Worm (Caenorhabditis elegans): ENCODE data around the gene cyp-13A4.
A peak's percentile ranks its signal among the peaks of the same experiment; 100 is the strongest.

The cyp-13A4 gene

ce11 chrII:9781842-9782241, 15.7 kb downstream of the cyp-13A4 start, which contains the start of gene cyp-13A1:
TSS of gene cyp-13A1 (minus strand) at chrII:9781997.
- TF ChIP-seq hmg-1.1 (GFP tag; IDR thresholded peaks at IDR 0.05) = no peak
- TF ChIP-seq nhr-28 (tag; optimal IDR thresholded peaks at IDR 0.05) = peak; percentile 64
- TF ChIP-seq dmd-6 (GFP tag; IDR thresholded peaks at IDR 0.05) = peak; percentile 67; the same call in 1 of the 2 replicates
- peak; percentile 27 for TF ChIP-seq nhr-77 (tag; optimal IDR thresholded peaks at IDR 0.05)
- TF ChIP-seq dve-1 (tag; optimal IDR thresholded peaks at IDR 0.05; ENCODE audit: insufficient read depth) = peak; percentile 6
- peak in 1 of 2 experiments; percentile 87 for TF ChIP-seq unc-62 (GFP tag; optimal IDR thresholded peaks at IDR 0.05 in 1 of 2)
- TF ChIP-seq unc-62 (tag; optimal IDR thresholded peaks at IDR 0.05) = no peak
- TF ChIP-seq nhr-102 (tag; optimal IDR thresholded peaks at IDR 0.05) = peak; percentile 15
- no peak for TF ChIP-seq tag-97 (GFP tag; IDR thresholded peaks at IDR 0.05)
- no peak for TF ChIP-seq arid-1 (GFP tag; conservative IDR thresholded peaks at IDR 0.05)
- peak; percentile 27 for TF ChIP-seq pqm-1 (tag; optimal IDR thresholded peaks at IDR 0.05)

ce11 chrII:9778495-9778894, 19.0 kb downstream of the cyp-13A4 start:
- no peak for TF ChIP-seq fos-1 (tag; optimal IDR thresholded peaks at IDR 0.05)
- TF ChIP-seq ceh-82 (tag; optimal IDR thresholded peaks at IDR 0.05) = no peak
- TF ChIP-seq F49E8.2 (tag; optimal IDR thresholded peaks at IDR 0.05; ENCODE audit: borderline replicate concordance) = no peak
- peak; percentile 9 for TF ChIP-seq aha-1 (tag)
- no peak for TF ChIP-seq snpc-4 (tag; optimal IDR thresholded peaks at IDR 0.05)
- TF ChIP-seq nhr-41 (GFP tag; IDR thresholded peaks at IDR 0.05) = no peak
- TF ChIP-seq nhr-42 (GFP tag; IDR thresholded peaks at IDR 0.05) = no peak
- TF ChIP-seq snpc-1.2 (GFP tag; IDR thresholded peaks at IDR 0.05) = no peak
- peak in 1 of 2 experiments; percentile 19 for TF ChIP-seq unc-62 (GFP tag; optimal IDR thresholded peaks at IDR 0.05 in 1 of 2)
- TF ChIP-seq unc-62 (tag; optimal IDR thresholded peaks at IDR 0.05) = no peak
- TF ChIP-seq F26F4.8 (GFP tag; conservative IDR thresholded peaks at IDR 0.05) = no peak
- TF ChIP-seq F44E2.7 (GFP tag; IDR thresholded peaks at IDR 0.05) = no peak
- TF ChIP-seq lsy-2 (tag; optimal IDR thresholded peaks at IDR 0.05) = no peak
- TF ChIP-seq ztf-11 (tag; optimal IDR thresholded peaks at IDR 0.05) = no peak
- TF ChIP-seq dpl-1 (GFP tag; optimal IDR thresholded peaks at IDR 0.05) = no peak
- no peak for TF ChIP-seq D1046.2 (GFP tag; IDR thresholded peaks at IDR 0.05)
- TF ChIP-seq nhr-10 (tag; optimal IDR thresholded peaks at IDR 0.05) = no peak
- no peak for TF ChIP-seq hif-1 (tag; optimal IDR thresholded peaks at IDR 0.05)
- no peak for TF ChIP-seq dmd-9 (GFP tag; IDR thresholded peaks at IDR 0.05)

- no peak for TF ChIP-seq ceh-28 (tag; optimal IDR thresholded peaks at IDR 0.05)
- no peak for TF ChIP-seq dmd-6 (GFP tag; IDR thresholded peaks at IDR 0.05)
These were observed 21.8 kb downstream of the cyp-13A4 start, which contains the start of gene T10B9.9 for ce11 chrII:9775790-9776189. TSS of gene T10B9.9 (minus strand) at chrII:9775890.

- TF ChIP-seq madf-5 (GFP tag; IDR thresholded peaks at IDR 0.05) = peak; percentile 66 to 77; a peak in 2 of 4 replicates
- TF ChIP-seq lin-1 (GFP tag; IDR thresholded peaks at IDR 0.05) = peak; percentile 86
- no peak for TF ChIP-seq tag-97 (GFP tag; IDR thresholded peaks at IDR 0.05)
- no peak for TF ChIP-seq unc-62 (GFP tag; optimal IDR thresholded peaks at IDR 0.05 in 1 of 2)
- no peak for TF ChIP-seq unc-62 (tag; optimal IDR thresholded peaks at IDR 0.05)
- no peak for TF ChIP-seq ces-1 (GFP tag; optimal IDR thresholded peaks at IDR 0.05)
- peak; percentile 85 for TF ChIP-seq tra-1 (GFP tag; IDR thresholded peaks at IDR 0.05)
- no peak for TF ChIP-seq zfp-2 (tag; optimal IDR thresholded peaks at IDR 0.05)
- peak; percentile 98 for TF ChIP-seq aha-1 (tag)
- TF ChIP-seq ztf-7 (tag; optimal IDR thresholded peaks at IDR 0.05) = peak; percentile 33
- TF ChIP-seq D1046.2 (GFP tag; IDR thresholded peaks at IDR 0.05) = peak; percentile 86; the same call in 1 of the 2 replicates
- peak; percentile 18 for TF ChIP-seq nhr-6 (tag; optimal IDR thresholded peaks at IDR 0.05)
- TF ChIP-seq daf-12 (tag; optimal IDR thresholded peaks at IDR 0.05) = no peak
- TF ChIP-seq lin-29 (GFP tag; IDR thresholded peaks at IDR 0.05) = no peak
- TF ChIP-seq mxl-2 (GFP tag; conservative IDR thresholded peaks at IDR 0.05) = 0 out of 2 replicates have a peak, but pooled peaks have one; percentile 25
- peak; percentile 20 for TF ChIP-seq zip-2 (tag; optimal IDR thresholded peaks at IDR 0.05)
- TF ChIP-seq daf-16 (GFP tag; optimal IDR thresholded peaks at IDR 0.05) = peak; percentile 23 to 83
- peak; percentile 75 for TF ChIP-seq daf-16 (tag; optimal IDR thresholded peaks at IDR 0.05)
- peak; percentile 51 for TF ChIP-seq F37D6.2 (tag; optimal IDR thresholded peaks at IDR 0.05)
- peak; percentile 46; the same call in 1 of the 2 replicates for TF ChIP-seq nhr-42 (GFP tag; IDR thresholded peaks at IDR 0.05)
- TF ChIP-seq Y105C5A.15 (GFP tag; IDR thresholded peaks at IDR 0.05) = peak; percentile 91
- TF ChIP-seq skn-1 (tag; optimal IDR thresholded peaks at IDR 0.05) = no peak
- TF ChIP-seq Y5F2A.4 (GFP tag; optimal IDR thresholded peaks at IDR 0.05) = peak; percentile 76
- TF ChIP-seq arid-1 (GFP tag; conservative IDR thresholded peaks at IDR 0.05) = no peak; the same call in 1 of the 2 replicates
- TF ChIP-seq saeg-2 (GFP tag; IDR thresholded peaks at IDR 0.05) = peak; percentile 51; the same call in 1 of the 2 replicates
- 0 out of 2 replicates have a peak, but pooled peaks have one; percentile 12 for TF ChIP-seq dmd-9 (GFP tag; IDR thresholded peaks at IDR 0.05)
These were observed 22.9 kb downstream of the cyp-13A4 start for ce11 chrII:9774653-9775052.
